Worm (Caenorhabditis elegans) whole organism, late embryonic: ENCODE results near the gene C16C8.9.
"Not testable (repeated sequence)": the region's sequence is repeated elsewhere in the genome, so short reads cannot be mapped to it uniquely, and the experiment has no call there.

Experiments
- C08G9.2 ChIP-seq: sonication (generic microtip); optimal IDR thresholded peaks from 2 replicates; lab custom pipeline; 2016; ENCODE audit warnings: mild to moderate bottlenecking, missing genetic modification characterization, moderate library complexity, missing compliant biosample characterization
- F13H6.1 ChIP-seq: sonication (generic microtip); optimal IDR thresholded peaks from 2 replicates; lab custom pipeline; 2016; ENCODE audit warnings: missing genetic modification characterization, missing compliant biosample characterization
- ama-1 ChIP-seq: fragments of 150-350 bp; optimal IDR thresholded peaks from 2 replicates; lab custom pipeline; 2014
- ceh-18 ChIP-seq: sonication (generic microtip); optimal IDR thresholded peaks from 2 replicates; lab custom pipeline; 2016; ENCODE audit warnings: missing genetic modification characterization, missing compliant biosample characterization
- ceh-19 ChIP-seq: fragments of 200-800 bp; sonication (Bioruptor generic); optimal IDR thresholded peaks from 2 replicates; lab custom pipeline; 2018; ENCODE audit warnings: mild to moderate bottlenecking, missing genetic modification characterization, missing compliant biosample characterization
- ceh-2 ChIP-seq: sonication (generic microtip); optimal IDR thresholded peaks from 2 replicates; lab custom pipeline; 2016; ENCODE audit warnings: missing genotype, missing genetic modification characterization, missing compliant biosample characterization
- ceh-22 ChIP-seq: sonication (generic microtip); optimal IDR thresholded peaks from 2 replicates; lab custom pipeline; 2017; ENCODE audit warnings: missing biosample characterization, missing genetic modification characterization
- ceh-24 ChIP-seq: sonication (generic microtip); optimal IDR thresholded peaks from 2 replicates; lab custom pipeline; 2016; ENCODE audit warnings: mild to moderate bottlenecking, missing genetic modification characterization, missing compliant biosample characterization
- ceh-30 ChIP-seq: fragments of 150-350 bp; optimal IDR thresholded peaks from 2 replicates; lab custom pipeline; 2014; ENCODE audit warnings: missing biosample characterization, missing genetic modification characterization
- ceh-31 ChIP-seq: sonication (generic microtip); optimal IDR thresholded peaks from 2 replicates; lab custom pipeline; 2016; ENCODE audit warnings: missing genetic modification characterization, missing compliant biosample characterization
- ceh-9 ChIP-seq: sonication (generic microtip); optimal IDR thresholded peaks from 2 replicates; lab custom pipeline; 2016; ENCODE audit warnings: mild to moderate bottlenecking, missing genetic modification characterization, inconsistent platforms, missing compliant biosample characterization
- che-1 ChIP-seq: sonication (generic microtip); optimal IDR thresholded peaks from 2 replicates; lab custom pipeline; 2016; ENCODE audit warnings: mild to moderate bottlenecking, missing genetic modification characterization, missing compliant biosample characterization
- dve-1 ChIP-seq: sonication (generic microtip); optimal IDR thresholded peaks from 2 replicates; lab custom pipeline; 2017; ENCODE audit warnings: antibody characterized with exemption, mild to moderate bottlenecking, missing genetic modification characterization, missing compliant biosample characterization
- elt-4 ChIP-seq: sonication (generic microtip); optimal IDR thresholded peaks from 2 replicates; lab custom pipeline; 2016; ENCODE audit warnings: missing genetic modification characterization, missing compliant biosample characterization
- eyg-1 ChIP-seq: sonication (generic microtip); optimal IDR thresholded peaks from 2 replicates; lab custom pipeline; 2016; ENCODE audit warnings: missing genotype, missing genetic modification characterization, missing compliant biosample characterization
- fkh-6 ChIP-seq: sonication (generic microtip); optimal IDR thresholded peaks from 2 replicates; lab custom pipeline; 2016; ENCODE audit warnings: missing genetic modification characterization, missing compliant biosample characterization
- gmeb-2 ChIP-seq: sonication (generic microtip); optimal IDR thresholded peaks from 2 replicates; lab custom pipeline; 2016; ENCODE audit warnings: missing genetic modification characterization, inconsistent platforms, missing compliant biosample characterization
- hlh-15 ChIP-seq: sonication (generic microtip); optimal IDR thresholded peaks from 2 replicates; lab custom pipeline; 2016; ENCODE audit warnings: missing genetic modification characterization, missing compliant biosample characterization
- madf-2 ChIP-seq: sonication (generic microtip); optimal IDR thresholded peaks from 2 replicates; lab custom pipeline; 2017; ENCODE audit warnings: missing genetic modification characterization, missing compliant biosample characterization
- nfya-1 ChIP-seq: sonication (generic microtip); optimal IDR thresholded peaks from 2 replicates; lab custom pipeline; 2017; ENCODE audit warnings: missing genetic modification characterization, mild to moderate bottlenecking, missing compliant biosample characterization, antibody characterized with exemption, moderate library complexity
- nhr-11 ChIP-seq: fragments of 150-350 bp; optimal IDR thresholded peaks from 2 replicates; lab custom pipeline; 2014; ENCODE audit warnings: missing biosample characterization, missing genetic modification characterization
- nhr-232 ChIP-seq: sonication (generic microtip); optimal IDR thresholded peaks from 2 replicates; lab custom pipeline; 2016; ENCODE audit warnings: missing genetic modification characterization, missing compliant biosample characterization
- odd-2 ChIP-seq: sonication (generic microtip); optimal IDR thresholded peaks from 2 replicates; lab custom pipeline; 2017; ENCODE audit warnings: antibody characterized with exemption, mild to moderate bottlenecking, missing genetic modification characterization, missing compliant biosample characterization
- pag-3 ChIP-seq: sonication (generic microtip); optimal IDR thresholded peaks from 2 replicates; lab custom pipeline; 2016; ENCODE audit warnings: missing compliant biosample characterization, missing genetic modification characterization, borderline replicate concordance
- pat-9 ChIP-seq: fragments of 200-800 bp; sonication (Bioruptor generic); optimal IDR thresholded peaks from 2 replicates; lab custom pipeline; 2018; ENCODE audit warnings: mild to moderate bottlenecking, missing genetic modification characterization, moderate library complexity, missing compliant biosample characterization
- pqm-1 ChIP-seq: sonication (generic microtip); optimal IDR thresholded peaks from 2 replicates; lab custom pipeline; 2016; ENCODE audit warnings: missing genetic modification characterization, missing compliant biosample characterization
- ref-2 ChIP-seq: sonication (generic microtip); optimal IDR thresholded peaks from 2 replicates; lab custom pipeline; 2016; ENCODE audit warnings: missing genetic modification characterization, missing compliant biosample characterization
- rnt-1 ChIP-seq: sonication (generic microtip); optimal IDR thresholded peaks from 2 replicates; lab custom pipeline; 2016; ENCODE audit warnings: missing genetic modification characterization, missing compliant biosample characterization
- sdc-2 ChIP-seq: sonication (generic microtip); optimal IDR thresholded peaks from 2 replicates; lab custom pipeline; 2016; ENCODE audit warnings: missing genotype, missing genetic modification characterization, missing compliant biosample characterization
- syd-9 ChIP-seq: sonication (generic microtip); optimal IDR thresholded peaks from 2 replicates; lab custom pipeline; 2016; ENCODE audit warnings: mild to moderate bottlenecking, missing genetic modification characterization, moderate library complexity, missing compliant biosample characterization
- tbx-7 ChIP-seq: sonication (generic microtip); optimal IDR thresholded peaks from 2 replicates; lab custom pipeline; 2016; ENCODE audit warnings: missing genotype, missing genetic modification characterization, missing compliant biosample characterization
- unc-3 ChIP-seq, 2 experiments: fragments of 200-800 bp in 1 of 2; sonication (Bioruptor generic) in 1 of 2; sonication (generic microtip) in 1 of 2; conservative IDR thresholded peaks in 1 of 2; optimal IDR thresholded peaks in 1 of 2; 2 replicates each; pipeline versions ENCODE4 v1.3.6 to Lab custom; 2016 to 2022; ENCODE audit warnings: missing compliant biosample characterization in 2 of 2, missing genetic modification characterization in 2 of 2, missing genetic modification reagents in 1 of 2
- unc-86 ChIP-seq: sonication (generic microtip); optimal IDR thresholded peaks from 2 replicates; lab custom pipeline; 2016; ENCODE audit warnings: missing genetic modification characterization, missing compliant biosample characterization
- zip-5 ChIP-seq: sonication (generic microtip); optimal IDR thresholded peaks from 2 replicates; lab custom pipeline; 2016; ENCODE audit warnings: missing genetic modification characterization, missing compliant biosample characterization
- ztf-16 ChIP-seq: sonication (generic microtip); optimal IDR thresholded peaks from 2 replicates; lab custom pipeline; 2017; ENCODE audit warnings: missing genetic modification characterization, missing compliant biosample characterization

The C16C8.9 gene

DNA sequence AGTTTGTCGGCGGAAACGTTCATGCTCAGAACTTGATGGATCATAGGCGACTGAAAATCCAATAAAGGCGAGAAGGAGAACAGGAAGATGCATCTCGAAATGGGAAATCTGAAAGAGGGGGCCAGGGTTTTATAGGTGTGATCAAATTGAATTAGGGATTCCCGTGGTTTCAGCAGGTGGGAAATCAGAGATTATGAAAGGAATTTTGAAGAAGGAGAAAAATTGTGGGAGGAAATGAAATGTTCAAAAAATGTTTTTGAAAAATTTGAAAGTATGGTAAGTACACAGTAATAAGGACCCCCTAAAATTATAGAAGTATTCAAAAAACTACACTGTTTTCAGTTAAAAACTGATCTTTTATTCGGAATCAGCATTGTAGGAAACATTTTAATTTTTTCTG is 7.6 kb upstream of the C16C8.9 start, which contains the start of gene Y49F6B.20:
TSS of gene Y49F6B.20 (minus strand) at position 101 of the 400 bp plus-strand sequence.
- no peak for TF ChIP-seq odd-2
- no peak for TF ChIP-seq nhr-232
- no peak for TF ChIP-seq tbx-7 (tag; lab: Kevin White, UChicago)
- TF ChIP-seq ref-2, result no peak
- TF ChIP-seq ceh-31 (tag; lab: Kevin White, UChicago), result no peak
- TF ChIP-seq madf-2 (tag; lab: Kevin White, UChicago), result no peak
- no peak for TF ChIP-seq ceh-24
- TF ChIP-seq rnt-1 (tag; lab: Kevin White, UChicago), result no peak
- no peak for TF ChIP-seq eyg-1 (tag; lab: Kevin White, UChicago)
- no peak for TF ChIP-seq pat-9 (tag; lab: Kevin White, UChicago)
- no peak for TF ChIP-seq fkh-6 (tag; lab: Kevin White, UChicago)
- TF ChIP-seq sdc-2 (tag; lab: Kevin White, UChicago), result no peak
- no peak for TF ChIP-seq ceh-18 (tag; lab: Kevin White, UChicago)
- no peak for TF ChIP-seq ceh-30 (tag; lab: Kevin White, UChicago)
- no peak for TF ChIP-seq unc-86 (tag; lab: Kevin White, UChicago)
- TF ChIP-seq zip-5 (tag; lab: Kevin White, UChicago), result no peak
- TF ChIP-seq, all 69 proteins: peak for 0

DNA sequence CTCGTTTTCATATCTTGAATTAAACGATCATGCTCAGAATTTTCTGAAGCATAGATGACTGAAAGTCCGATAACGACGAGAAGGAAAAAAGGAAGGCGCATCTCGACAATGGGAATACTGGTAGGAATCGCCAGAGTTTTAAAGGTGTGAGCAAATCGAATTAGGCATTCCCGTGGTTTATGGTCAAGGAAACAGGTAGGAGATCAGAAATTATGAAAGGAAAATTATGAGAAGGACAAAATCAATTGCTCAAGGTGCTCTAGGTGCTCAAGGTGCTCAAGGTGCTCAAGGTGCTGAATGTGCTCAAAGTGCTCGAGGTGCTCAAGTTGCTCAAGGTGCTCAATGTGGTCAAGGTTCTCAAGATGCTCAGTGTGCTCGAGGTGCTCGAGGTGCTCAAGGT is 1.6 kb upstream of the C16C8.9 start, which contains the start of gene C16C8.10:
TSS of gene C16C8.10 (minus strand) at position 101 of the 400 bp plus-strand sequence.
- not testable (repeated sequence) for TF ChIP-seq syd-9 (tag; lab: Kevin White, UChicago); ceh-19 (GFP tag; lab: Kevin White, UChicago); ztf-16
- TF ChIP-seq, all 69 proteins: peak for 0; not testable (repeated sequence) for 69

DNA sequence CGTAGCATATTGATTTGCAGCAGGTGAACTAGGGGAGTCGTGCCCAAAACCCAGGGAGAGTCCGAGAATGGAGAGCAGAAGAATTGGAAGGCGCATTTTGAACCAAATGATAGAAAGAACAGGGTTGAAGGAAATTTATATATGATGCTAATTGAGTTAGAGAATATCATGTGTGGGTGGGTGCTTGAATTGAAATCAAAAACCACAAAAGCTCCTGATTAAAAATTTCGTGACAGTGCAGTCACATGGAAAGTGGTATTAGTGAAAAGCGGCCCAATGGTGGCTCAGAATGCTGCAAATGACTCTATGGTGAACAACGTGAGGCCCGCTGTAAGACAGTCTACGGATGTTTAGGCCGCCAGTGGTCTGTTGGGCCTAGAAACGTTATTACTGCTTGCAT is 1.4 kb downstream of the C16C8.9 start, which contains the start of gene C16C8.8:
TSS of gene C16C8.8 (minus strand) at position 101 of the 400 bp plus-strand sequence.
- TF ChIP-seq ref-2 (no peak), ceh-9 (tag; lab: Kevin White, UChicago) (no peak), pqm-1 (tag; lab: Kevin White, UChicago) (no peak), nfya-1 (tag; lab: Kevin White, UChicago) (no peak), nhr-11 (tag; lab: Kevin White, UChicago) (no peak), elt-4 (tag; lab: Kevin White, UChicago) (no peak), unc-86 (tag; lab: Kevin White, UChicago) (no peak), hlh-15 (tag; lab: Kevin White, UChicago) (no peak), odd-2 (no peak), ama-1 (lab: Kevin White, UChicago) (no peak), tbx-7 (tag; lab: Kevin White, UChicago) (no peak), gmeb-2 (tag; lab: Kevin White, UChicago) (no peak), syd-9 (tag; lab: Kevin White, UChicago) (no peak), che-1 (no peak), ceh-2 (tag; lab: Kevin White, UChicago) (no peak), ceh-19 (GFP tag; lab: Kevin White, UChicago) (no peak), pag-3 (no peak), C08G9.2 (tag; lab: Kevin White, UChicago) (no peak), ceh-18 (tag; lab: Kevin White, UChicago) (no peak)

DNA sequence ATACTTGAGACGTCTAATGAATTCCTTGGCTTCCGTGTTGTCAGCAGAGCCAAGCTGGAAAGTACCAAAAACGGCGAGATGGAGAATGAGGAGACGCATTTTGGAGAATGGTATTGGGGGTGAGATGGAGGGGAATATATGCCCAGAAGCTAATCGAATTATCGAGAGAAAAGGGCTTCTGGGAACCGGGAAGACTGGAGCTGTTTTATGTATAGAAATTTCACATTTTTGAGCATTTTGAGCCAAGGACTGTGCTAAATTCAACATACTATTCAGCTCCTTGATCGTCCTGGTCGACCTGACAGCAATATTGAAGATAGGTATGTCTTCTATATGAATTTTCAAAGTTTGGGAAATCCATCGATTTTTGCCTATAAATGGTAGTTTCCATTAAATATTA is 2.9 kb downstream of the C16C8.9 start, which contains the start of gene C16C8.7:
TSS of gene C16C8.7 (minus strand) at position 101 of the 400 bp plus-strand sequence.
- TF ChIP-seq ceh-22 (tag; lab: Kevin White, UChicago), result no peak
- no peak for TF ChIP-seq unc-3 (GFP tag; conservative IDR thresholded peaks at IDR 0.05; lab: Robert Waterston, UW)
- no peak for TF ChIP-seq unc-3 (tag; optimal IDR thresholded peaks at IDR 0.05; lab: Kevin White, UChicago)

DNA sequence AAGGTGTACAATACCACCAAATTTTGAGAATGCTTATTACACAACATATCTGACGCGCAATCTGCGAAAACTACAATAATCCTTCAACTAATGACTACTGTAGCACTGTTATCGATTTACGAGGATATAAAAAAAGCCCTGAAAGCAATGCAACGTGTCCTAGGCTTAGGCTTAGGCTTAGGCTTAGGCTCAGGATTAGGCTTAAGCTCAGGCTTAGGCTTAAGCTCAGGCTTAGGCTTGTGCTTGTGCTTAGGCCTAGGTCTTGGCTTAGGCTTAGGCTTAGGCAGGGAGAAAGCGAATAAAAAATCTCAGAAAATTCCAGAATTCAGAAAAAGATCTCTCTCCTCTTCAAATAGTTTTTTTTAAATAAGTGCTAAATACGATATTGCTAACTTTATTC is 3.8 kb downstream of the C16C8.9 start:
- TF ChIP-seq syd-9 (tag; lab: Kevin White, UChicago) (no peak), dve-1 (tag; lab: Kevin White, UChicago) (peak; percentile 79), F13H6.1 (tag; lab: Kevin White, UChicago) (no peak)
- TF ChIP-seq, all 69 proteins: peak for 1
